Fruit fly (Drosophila melanogaster): ENCODE measurements around the gene CG42460.

CG42460 gene

dm6 chr2L:3437068-3437467 is 48.8 kb upstream of the CG42460 start (continued):
- no peak for TF ChIP-seq gcm2 (GFP tag; optimal IDR thresholded peaks at IDR 0.05)
- no peak for TF ChIP-seq dm (GFP tag; optimal IDR thresholded peaks at IDR 0.05)
- TF ChIP-seq CG17829 (tag; optimal IDR thresholded peaks at IDR 0.05): peak; percentile 71
- TF ChIP-seq CG8944 (GFP tag; optimal IDR thresholded peaks at IDR 0.05): peak; percentile 4
- TF ChIP-seq Atf6 (GFP tag; IDR thresholded peaks at IDR 0.05): no peak
- peak; percentile 57 for TF ChIP-seq CG5180 (GFP tag; optimal IDR thresholded peaks at IDR 0.05)
- no peak for TF ChIP-seq Trl (optimal IDR thresholded peaks at IDR 0.05)
- peak; percentile 22 for TF ChIP-seq Trl (GFP tag; optimal IDR thresholded peaks at IDR 0.05)
- TF ChIP-seq Side (GFP tag; optimal IDR thresholded peaks at IDR 0.05): no peak
- no peak for TF ChIP-seq CG30431 (GFP tag; optimal IDR thresholded peaks at IDR 0.05)
- TF ChIP-seq dysf (GFP tag; IDR thresholded peaks at IDR 0.05): peak; percentile 65
- no peak for TF ChIP-seq CG3995 (GFP tag; optimal IDR thresholded peaks at IDR 0.05)
- no peak for TF ChIP-seq CG11398 (GFP tag; optimal IDR thresholded peaks at IDR 0.05)
- TF ChIP-seq CG9817 (tag; optimal IDR thresholded peaks at IDR 0.05): peak; percentile 39
- peak; percentile 54 for TF ChIP-seq nau (GFP tag; optimal IDR thresholded peaks at IDR 0.05)
- TF ChIP-seq zen (tag; optimal IDR thresholded peaks at IDR 0.05): peak; percentile 57
- TF ChIP-seq Hr78 (GFP tag; optimal IDR thresholded peaks at IDR 0.05): peak in 1 of 2 experiments; percentile 12
- TF ChIP-seq CG7839 (tag; optimal IDR thresholded peaks at IDR 0.05): peak; percentile 61
- no peak for TF ChIP-seq wdn (GFP tag; IDR thresholded peaks at IDR 0.05)
- TF ChIP-seq CG4360 (GFP tag; IDR thresholded peaks at IDR 0.05): no peak
- peak; percentile 91 for TF ChIP-seq ci (GFP tag; IDR thresholded peaks at IDR 0.05)
- TF ChIP-seq pum (GFP tag; optimal IDR thresholded peaks at IDR 0.05): peak; percentile 14
- TF ChIP-seq sens (GFP tag): peak; percentile 95
- TF ChIP-seq ac (GFP tag; optimal IDR thresholded peaks at IDR 0.05): no peak
- peak; percentile 17 for TF ChIP-seq CG7271 (tag; optimal IDR thresholded peaks at IDR 0.05)
- no peak for TF ChIP-seq dimm (GFP tag; IDR thresholded peaks at IDR 0.05)
- TF ChIP-seq Hand (GFP tag; optimal IDR thresholded peaks at IDR 0.05): no peak
- TF ChIP-seq CG4617 (GFP tag; optimal IDR thresholded peaks at IDR 0.05; ENCODE audit: borderline replicate concordance): no peak
- peak; percentile 56; the same call in 1 of the 2 replicates for TF ChIP-seq sim (GFP tag; IDR thresholded peaks at IDR 0.05)
- TF ChIP-seq pita (GFP tag; optimal IDR thresholded peaks at IDR 0.05): no peak
- TF ChIP-seq Asciz (GFP tag; optimal IDR thresholded peaks at IDR 0.05): peak; percentile 66
- no peak for TF ChIP-seq vfl (GFP tag; optimal IDR thresholded peaks at IDR 0.05)
- TF ChIP-seq Bdp1 (GFP tag; optimal IDR thresholded peaks at IDR 0.05): peak; percentile 6
- no peak for TF ChIP-seq YL-1 (GFP tag; optimal IDR thresholded peaks at IDR 0.05)
- TF ChIP-seq tap (tag; optimal IDR thresholded peaks at IDR 0.05): peak; percentile 84
- no peak for TF ChIP-seq Usf (GFP tag; optimal IDR thresholded peaks at IDR 0.05)
- no peak for TF ChIP-seq br (optimal IDR thresholded peaks at IDR 0.05)
- TF ChIP-seq exex (tag; optimal IDR thresholded peaks at IDR 0.05): no peak
- peak; percentile 42; the same call in 2 of the 3 replicates for TF ChIP-seq B-H1 (GFP tag; IDR thresholded peaks at IDR 0.05)
- peak; percentile 24 for TF ChIP-seq az2 (GFP tag; optimal IDR thresholded peaks at IDR 0.05)
- peak; percentile 62 for TF ChIP-seq CG17385 (GFP tag; optimal IDR thresholded peaks at IDR 0.05)
- peak; percentile 65 for TF ChIP-seq kah (GFP tag; optimal IDR thresholded peaks at IDR 0.05)
- peak; percentile 56; the same call in 1 of the 3 replicates for TF ChIP-seq H15 (GFP tag; IDR thresholded peaks at IDR 0.05)
- no peak for TF ChIP-seq gro (GFP tag; optimal IDR thresholded peaks at IDR 0.05)
- peak; percentile 43 for TF ChIP-seq CTCF (GFP tag; optimal IDR thresholded peaks at IDR 0.05)
- peak; percentile 69 for TF ChIP-seq Blimp-1 (GFP tag; optimal IDR thresholded peaks at IDR 0.05)
- no peak for TF ChIP-seq CG8290 (GFP tag; optimal IDR thresholded peaks at IDR 0.05)
- peak in 1 of 2 experiments; percentile 56 for TF ChIP-seq CG8290 (tag; optimal IDR thresholded peaks at IDR 0.05)
- TF ChIP-seq Mad (GFP tag; optimal IDR thresholded peaks at IDR 0.05): no peak
- TF ChIP-seq Dek (tag; optimal IDR thresholded peaks at IDR 0.05): no peak
- TF ChIP-seq zfh1 (GFP tag; IDR thresholded peaks at IDR 0.05): peak; percentile 64
- no peak for TF ChIP-seq CG6854 (GFP tag; optimal IDR thresholded peaks at IDR 0.05)
- TF ChIP-seq Ravus (GFP tag; IDR thresholded peaks at IDR 0.05): no peak
